Worm (Caenorhabditis elegans) whole organism, midembryonic: ENCODE data around the gene Y66D12A.1.

Experiments used
- T22C8.4 ChIP-seq: fragments of 200-800 bp; sonication (Bioruptor generic); IDR thresholded peaks from 2 replicates; pipeline ENCODE4 v1.3.6; 2022; ENCODE audit warnings: missing genetic modification characterization, missing compliant biosample characterization
- cog-1 ChIP-seq: sonication (generic microtip); optimal IDR thresholded peaks from 2 replicates; lab custom pipeline; 2016; ENCODE audit warnings: missing genetic modification characterization, missing compliant biosample characterization
- flt-1 ChIP-seq: fragments of 200-800 bp; sonication (Bioruptor generic); IDR thresholded peaks from 2 replicates; pipeline ENCODE4 v1.3.6; 2022; ENCODE audit warnings: missing genetic modification characterization, missing compliant biosample characterization
- klf-2 ChIP-seq: fragments of 200-800 bp; sonication (Bioruptor generic); conservative IDR thresholded peaks from 2 replicates; pipeline ENCODE4 v1.3.6; 2022; ENCODE audit warnings: missing genetic modification reagents, missing genetic modification characterization, missing compliant biosample characterization
- med-1 ChIP-seq: sonication (generic microtip); optimal IDR thresholded peaks from 2 replicates; lab custom pipeline; 2017; ENCODE audit warnings: missing genetic modification characterization, mild to moderate bottlenecking, missing compliant biosample characterization, antibody characterized with exemption, missing genetic modification reagents; ENCODE audit not compliant: insufficient read depth
- ref-1 ChIP-seq: fragments of 200-800 bp; sonication (Bioruptor generic); conservative IDR thresholded peaks from 2 replicates; pipeline ENCODE4 v1.3.6; 2022; ENCODE audit warnings: missing genetic modification reagents, missing genetic modification characterization, missing compliant biosample characterization
- tab-1 ChIP-seq: fragments of 200-800 bp; sonication (Bioruptor generic); IDR thresholded peaks from 2 replicates; pipeline ENCODE4 v1.3.6; 2022; ENCODE audit warnings: missing genetic modification characterization, missing compliant biosample characterization

- no peak for TF ChIP-seq flt-1 (GFP tag; lab: Robert Waterston, UW)
- TF ChIP-seq klf-2 (GFP tag; lab: Robert Waterston, UW), result no peak
- TF ChIP-seq cog-1 (tag; lab: Kevin White, UChicago), result no peak
- TF ChIP-seq ref-1, result no peak
- no peak for TF ChIP-seq med-1 (GFP tag; lab: Kevin White, UChicago)
- TF ChIP-seq T22C8.4 (GFP tag; lab: Robert Waterston, UW), result no peak
- TF ChIP-seq tab-1 (GFP tag; lab: Robert Waterston, UW), result no peak
Measured at ce11 chrIII:11559677-11560076, 48.3 kb upstream of the Y66D12A.1 start.
